Fruit fly (Drosophila melanogaster): ENCODE data around the gene CG17721.

The CG17721 gene

dm6 chr3R:11243057-11243740, 8.3 kb downstream of the CG17721 start (continued):
- TF ChIP-seq Lpt (GFP tag; optimal IDR thresholded peaks at IDR 0.05) (no peak), CG3281 (GFP tag; optimal IDR thresholded peaks at IDR 0.05) (peak; percentile 79), sug (tag; optimal IDR thresholded peaks at IDR 0.05) (peak; percentile 24), mirr (GFP tag; optimal IDR thresholded peaks at IDR 0.05) (peak; percentile 47), Hmr (GFP tag; optimal IDR thresholded peaks at IDR 0.05) (peak; percentile 15), CG11504 (tag; optimal IDR thresholded peaks at IDR 0.05) (no peak), CG10565 (GFP tag; optimal IDR thresholded peaks at IDR 0.05) (no peak), CG11560 (tag; IDR thresholded peaks at IDR 0.05) (no peak), CG13296 (GFP tag; optimal IDR thresholded peaks at IDR 0.05) (peak; percentile 77), CG1603 (tag; optimal IDR thresholded peaks at IDR 0.05) (no peak), Ptx1 (GFP tag; IDR thresholded peaks at IDR 0.05) (peak; percentile 38; the same call in 1 of the 2 replicates), CG11398 (GFP tag; optimal IDR thresholded peaks at IDR 0.05) (no peak), CG2120 (GFP tag; optimal IDR thresholded peaks at IDR 0.05) (peak; percentile 31), CG4707 (GFP tag; optimal IDR thresholded peaks at IDR 0.05) (no peak), ems (GFP tag; optimal IDR thresholded peaks at IDR 0.05) (peak; percentile 4), Fer3 (tag; optimal IDR thresholded peaks at IDR 0.05) (peak; percentile 42), ttk (GFP tag; IDR thresholded peaks at IDR 0.05) (no peak), CrebB (tag; optimal IDR thresholded peaks at IDR 0.05) (no peak), CG9876 (GFP tag; optimal IDR thresholded peaks at IDR 0.05) (no peak), CG18262 (tag; optimal IDR thresholded peaks at IDR 0.05) (peak; percentile 56), CG9932 (GFP tag; IDR thresholded peaks at IDR 0.05) (no peak), klu (GFP tag; IDR thresholded peaks at IDR 0.05) (no peak), gro (GFP tag; optimal IDR thresholded peaks at IDR 0.05) (no peak), CG11695 (GFP tag; IDR thresholded peaks at IDR 0.05) (no peak), CG8281 (tag; optimal IDR thresholded peaks at IDR 0.05) (no peak), ab (GFP tag; optimal IDR thresholded peaks at IDR 0.05) (no peak), Dp (GFP tag; optimal IDR thresholded peaks at IDR 0.05) (no peak), CG18476 (GFP tag; optimal IDR thresholded peaks at IDR 0.05) (no peak), Sox100B (GFP tag; optimal IDR thresholded peaks at IDR 0.05) (no peak), CG12236 (GFP tag; optimal IDR thresholded peaks at IDR 0.05) (no peak), ara (GFP tag; IDR thresholded peaks at IDR 0.05) (no peak), btn (GFP tag; optimal IDR thresholded peaks at IDR 0.05) (no peak), CG2116 (GFP tag; optimal IDR thresholded peaks at IDR 0.05) (no peak), Doc3 (GFP tag; IDR thresholded peaks at IDR 0.05; ENCODE audit: partially characterized antibody) (0 out of 3 replicates have a peak, but pooled peaks have one; percentile 17), Dbx (GFP tag; IDR thresholded peaks at IDR 0.05) (no peak), CG11723 (GFP tag; optimal IDR thresholded peaks at IDR 0.05) (no peak), HLH3B (GFP tag; IDR thresholded peaks at IDR 0.05) (0 out of 2 replicates have a peak, but pooled peaks have one; percentile 24), Ets65A (GFP tag) (peak; percentile 71), Pdp1 (GFP tag; optimal IDR thresholded peaks at IDR 0.05) (peak in 1 of 2 experiments; percentile 97), MTF-1 (GFP tag; optimal IDR thresholded peaks at IDR 0.05; ENCODE audit: borderline replicate concordance) (no peak), prd (optimal IDR thresholded peaks at IDR 0.05) (no peak), prd (GFP tag; IDR thresholded peaks at IDR 0.05) (peak; percentile 48; the same call in 1 of the 3 replicates), BtbVII (GFP tag; optimal IDR thresholded peaks at IDR 0.05) (peak; percentile 84), CG6791 (GFP tag; IDR thresholded peaks at IDR 0.05; ENCODE audit: partially characterized antibody) (no peak), CG8388 (GFP tag; optimal IDR thresholded peaks at IDR 0.05) (peak; percentile 5), bcd (GFP tag; optimal IDR thresholded peaks at IDR 0.05) (peak; percentile 20), Bteb2 (GFP tag; optimal IDR thresholded peaks at IDR 0.05) (no peak), Hr51 (GFP tag; optimal IDR thresholded peaks at IDR 0.05) (no peak), ind (GFP tag; optimal IDR thresholded peaks at IDR 0.05) (peak; percentile 25), CG6854 (GFP tag; optimal IDR thresholded peaks at IDR 0.05) (peak; percentile 60)
